Worm (Caenorhabditis elegans): ENCODE data around the gene fah-1.

The fah-1 gene

ce11 chrX:6448866-6449400 lies at the start of gene fah-1:
TSS of gene fah-1 (minus strand) at chrX:6448916.
- TF ChIP-seq klf-2 (GFP tag; conservative IDR thresholded peaks at IDR 0.05) (no peak), ztf-29 (GFP tag; IDR thresholded peaks at IDR 0.05) (no peak), T22C8.4 (GFP tag; IDR thresholded peaks at IDR 0.05) (no peak), med-1 (GFP tag; optimal IDR thresholded peaks at IDR 0.05; ENCODE audit: insufficient read depth) (no peak), ref-1 (GFP tag; conservative IDR thresholded peaks at IDR 0.05) (no peak), cog-1 (tag; optimal IDR thresholded peaks at IDR 0.05) (no peak), ztf-23 (GFP tag; IDR thresholded peaks at IDR 0.05) (no peak), flt-1 (GFP tag; IDR thresholded peaks at IDR 0.05) (no peak), tab-1 (GFP tag; IDR thresholded peaks at IDR 0.05) (no peak)

ce11 chrX:6484780-6485179 lies 36.1 kb upstream of the fah-1 start, which contains the start of gene gar-1:
TSS of gene gar-1 (minus strand) at chrX:6484880.
- TF ChIP-seq tab-1 (GFP tag; IDR thresholded peaks at IDR 0.05) (no peak), ztf-29 (GFP tag; IDR thresholded peaks at IDR 0.05) (no peak), cog-1 (tag; optimal IDR thresholded peaks at IDR 0.05) (no peak), klf-2 (GFP tag; conservative IDR thresholded peaks at IDR 0.05) (no peak), T22C8.4 (GFP tag; IDR thresholded peaks at IDR 0.05) (no peak), flt-1 (GFP tag; IDR thresholded peaks at IDR 0.05) (no peak), med-1 (GFP tag; optimal IDR thresholded peaks at IDR 0.05; ENCODE audit: insufficient read depth) (no peak), ref-1 (GFP tag; conservative IDR thresholded peaks at IDR 0.05) (no peak)

DNA sequence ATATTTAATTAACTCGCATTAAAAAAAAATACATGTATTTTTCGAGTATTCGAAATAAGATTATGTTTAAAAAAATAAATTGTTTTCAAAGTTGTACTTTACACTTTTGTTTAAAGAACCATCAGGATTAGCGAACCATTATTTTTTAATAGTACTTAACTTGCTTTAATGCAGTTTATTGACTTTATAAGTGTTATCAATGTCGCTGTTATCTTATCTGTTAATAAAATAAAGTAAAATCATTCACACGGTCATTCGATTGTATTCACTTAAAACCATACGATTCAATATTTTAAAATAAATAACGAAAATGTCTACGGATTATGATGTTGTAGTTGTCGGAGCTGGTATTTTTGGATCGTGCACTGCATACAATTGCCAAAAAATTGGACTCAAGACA lies 27.8 kb upstream of the fah-1 start, which contains the start of gene C15B12.1:
TSS of gene C15B12.1 (plus strand) at position 271 of the 400 bp plus-strand sequence.
- no peak for TF ChIP-seq T22C8.4 (GFP tag; IDR thresholded peaks at IDR 0.05)
- no peak for TF ChIP-seq ztf-23 (GFP tag; IDR thresholded peaks at IDR 0.05)
- TF ChIP-seq tab-1 (GFP tag; IDR thresholded peaks at IDR 0.05) = no peak
- TF ChIP-seq ztf-29 (GFP tag; IDR thresholded peaks at IDR 0.05) = no peak
- TF ChIP-seq klf-2 (GFP tag; conservative IDR thresholded peaks at IDR 0.05) = no peak
- TF ChIP-seq flt-1 (GFP tag; IDR thresholded peaks at IDR 0.05) = no peak
- no peak for TF ChIP-seq ref-1 (GFP tag; conservative IDR thresholded peaks at IDR 0.05)
- TF ChIP-seq cog-1 (tag; optimal IDR thresholded peaks at IDR 0.05) = no peak
- TF ChIP-seq med-1 (GFP tag; optimal IDR thresholded peaks at IDR 0.05; ENCODE audit: insufficient read depth) = no peak

DNA sequence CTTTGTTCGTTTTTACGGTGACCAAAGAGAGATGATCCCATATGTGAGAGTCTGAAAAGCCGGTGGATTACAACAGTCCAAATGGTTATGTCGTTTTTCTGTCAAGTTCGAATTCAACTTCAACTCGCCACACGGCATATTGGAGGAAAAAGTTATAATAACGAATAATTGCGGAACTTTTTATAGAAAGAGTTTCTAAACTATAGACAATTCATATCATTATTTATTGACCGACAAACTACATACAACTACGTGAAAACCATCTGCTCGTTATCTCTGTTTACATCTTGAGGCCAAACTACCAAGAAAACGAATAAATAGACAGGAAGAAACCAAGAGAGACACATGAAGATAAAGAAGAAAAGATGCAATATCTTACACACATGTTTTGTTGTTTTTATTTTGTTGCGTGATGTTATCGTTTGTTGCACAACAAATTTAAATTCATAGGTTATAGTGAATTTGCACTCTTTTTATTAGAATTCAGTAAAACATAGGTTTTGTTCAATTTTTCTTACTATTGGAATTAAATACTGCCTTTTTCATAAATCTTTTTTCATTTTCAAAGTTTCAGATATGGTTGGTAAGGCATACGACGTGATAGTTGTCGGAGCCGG lies 25.1 kb upstream of the fah-1 start, which contains the start of the genes C15B12.4 and C15B12.8:
TSS of gene C15B12.4 (minus strand) at position 51 of the 617 bp plus-strand sequence.
TSS of gene C15B12.8 (plus strand) at position 567 of the 617 bp plus-strand sequence.
- TF ChIP-seq cog-1 (tag; optimal IDR thresholded peaks at IDR 0.05) (no peak), flt-1 (GFP tag; IDR thresholded peaks at IDR 0.05) (no peak), ztf-29 (GFP tag; IDR thresholded peaks at IDR 0.05) (no peak), tab-1 (GFP tag; IDR thresholded peaks at IDR 0.05) (no peak), T22C8.4 (GFP tag; IDR thresholded peaks at IDR 0.05) (no peak)

DNA sequence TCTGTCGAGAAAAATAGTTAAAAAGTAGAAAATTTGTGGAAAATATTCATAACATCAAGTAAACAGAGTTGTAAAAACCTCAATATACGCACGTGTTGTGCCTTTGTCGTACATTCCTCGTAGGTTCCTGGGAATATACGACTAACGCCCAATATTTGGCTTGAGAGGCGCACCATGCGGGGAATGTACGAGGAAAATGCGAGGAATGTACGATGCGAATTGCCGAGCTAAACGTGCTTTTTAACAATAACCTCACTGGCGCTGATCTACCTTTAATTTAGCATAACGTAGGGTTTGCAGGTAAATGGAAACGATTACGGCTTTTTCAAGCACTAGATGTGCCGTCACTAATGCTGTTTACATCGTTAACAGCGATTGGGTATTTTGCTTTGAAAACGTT lies 19.8 kb upstream of the fah-1 start, which contains the start of gene C15B12.9:
TSS of gene C15B12.9 (plus strand) at position 301 of the 400 bp plus-strand sequence.
- no peak for TF ChIP-seq ztf-23 (GFP tag; IDR thresholded peaks at IDR 0.05)
- TF ChIP-seq tab-1 (GFP tag; IDR thresholded peaks at IDR 0.05) = no peak

DNA sequence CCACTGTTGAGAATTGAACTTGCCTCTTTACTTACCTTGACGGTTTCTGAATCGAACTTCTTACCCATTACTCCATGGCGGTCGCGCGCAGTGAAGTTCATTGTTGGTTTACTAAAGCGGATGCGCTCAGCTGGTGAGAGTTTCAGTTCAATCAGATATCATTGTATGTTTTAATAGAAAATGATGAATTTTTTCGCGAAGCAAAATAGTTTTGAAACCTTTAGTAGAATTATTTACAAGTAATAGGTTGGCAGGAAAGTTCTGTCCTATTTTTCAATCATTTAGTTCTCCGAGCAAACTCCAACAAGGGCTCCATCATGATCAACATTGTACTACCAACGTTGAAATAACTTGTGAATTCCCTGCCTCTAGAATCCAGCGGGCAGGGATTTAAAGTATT lies 18.7 kb upstream of the fah-1 start, which contains the start of gene C15B12.3:
TSS of gene C15B12.3 (minus strand) at position 101 of the 400 bp plus-strand sequence.
- no peak for TF ChIP-seq med-1 (GFP tag; optimal IDR thresholded peaks at IDR 0.05; ENCODE audit: insufficient read depth)
- TF ChIP-seq ztf-23 (GFP tag; IDR thresholded peaks at IDR 0.05) = no peak
- no peak for TF ChIP-seq flt-1 (GFP tag; IDR thresholded peaks at IDR 0.05)
- no peak for TF ChIP-seq ref-1 (GFP tag; conservative IDR thresholded peaks at IDR 0.05)
- TF ChIP-seq cog-1 (tag; optimal IDR thresholded peaks at IDR 0.05) = no peak
- TF ChIP-seq T22C8.4 (GFP tag; IDR thresholded peaks at IDR 0.05) = no peak
- no peak for TF ChIP-seq tab-1 (GFP tag; IDR thresholded peaks at IDR 0.05)
- no peak for TF ChIP-seq ztf-29 (GFP tag; IDR thresholded peaks at IDR 0.05)
- no peak for TF ChIP-seq klf-2 (GFP tag; conservative IDR thresholded peaks at IDR 0.05)

- no peak for TF ChIP-seq tab-1 (GFP tag; IDR thresholded peaks at IDR 0.05)
- TF ChIP-seq cog-1 (tag; optimal IDR thresholded peaks at IDR 0.05) = no peak
- TF ChIP-seq med-1 (GFP tag; optimal IDR thresholded peaks at IDR 0.05; ENCODE audit: insufficient read depth) = no peak
- no peak for TF ChIP-seq klf-2 (GFP tag; conservative IDR thresholded peaks at IDR 0.05)
- no peak for TF ChIP-seq T22C8.4 (GFP tag; IDR thresholded peaks at IDR 0.05)
- TF ChIP-seq ztf-29 (GFP tag; IDR thresholded peaks at IDR 0.05) = no peak
- no peak for TF ChIP-seq flt-1 (GFP tag; IDR thresholded peaks at IDR 0.05)
- TF ChIP-seq ztf-23 (GFP tag; IDR thresholded peaks at IDR 0.05) = no peak
- no peak for TF ChIP-seq ref-1 (GFP tag; conservative IDR thresholded peaks at IDR 0.05)
Observed at ce11 chrX:6462995-6463462, 14.3 kb upstream of the fah-1 start, which contains the start of gene C15B12.2. TSS of gene C15B12.2 (plus strand) at chrX:6463412.

DNA sequence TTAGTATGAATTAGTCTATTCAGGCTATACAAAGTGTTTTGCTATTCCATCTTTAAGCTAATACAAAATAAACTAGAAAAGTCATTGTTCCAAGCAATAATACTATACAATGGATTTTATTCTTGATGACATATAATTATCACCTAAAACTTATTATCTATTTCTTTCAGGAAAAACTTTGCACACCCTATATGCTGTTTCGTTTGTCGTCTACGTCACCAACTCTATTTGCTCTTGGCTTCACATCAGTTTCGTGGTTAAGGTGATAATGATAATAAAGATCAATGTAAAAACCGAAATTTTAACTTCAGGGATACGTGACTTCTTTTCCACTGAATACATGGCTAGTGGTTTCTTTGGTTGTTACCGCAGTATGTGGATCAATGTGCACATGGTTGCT lies 13.8 kb upstream of the fah-1 start:
- no peak for TF ChIP-seq tab-1 (GFP tag; IDR thresholded peaks at IDR 0.05)

DNA sequence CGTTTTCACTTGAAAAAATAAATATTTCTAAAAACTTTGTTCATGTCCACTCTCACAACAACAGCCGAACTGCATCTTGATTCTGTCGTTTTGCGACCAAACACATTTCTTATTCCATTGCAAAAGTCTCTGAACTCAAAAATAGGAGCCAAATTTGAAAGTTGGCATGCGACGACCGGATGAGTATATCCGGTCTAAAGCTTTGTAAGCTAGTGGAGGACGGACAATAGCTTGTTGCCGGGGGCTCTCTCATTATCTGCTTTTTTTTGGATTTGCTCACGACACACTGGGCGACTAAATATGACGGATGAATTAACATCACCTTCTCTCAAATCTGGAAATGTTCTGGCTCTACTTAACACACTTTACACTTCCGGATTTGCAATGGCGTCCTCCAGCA lies 13.0 kb upstream of the fah-1 start, which contains the start of gene K04E7.1:
TSS of gene K04E7.1 (plus strand) at position 301 of the 400 bp plus-strand sequence.
- TF ChIP-seq ref-1 (GFP tag; conservative IDR thresholded peaks at IDR 0.05) = no peak
- no peak for TF ChIP-seq cog-1 (tag; optimal IDR thresholded peaks at IDR 0.05)
- no peak for TF ChIP-seq ztf-29 (GFP tag; IDR thresholded peaks at IDR 0.05)
- TF ChIP-seq tab-1 (GFP tag; IDR thresholded peaks at IDR 0.05) = no peak
- no peak for TF ChIP-seq klf-2 (GFP tag; conservative IDR thresholded peaks at IDR 0.05)
- no peak for TF ChIP-seq T22C8.4 (GFP tag; IDR thresholded peaks at IDR 0.05)
- no peak for TF ChIP-seq flt-1 (GFP tag; IDR thresholded peaks at IDR 0.05)
- TF ChIP-seq ztf-23 (GFP tag; IDR thresholded peaks at IDR 0.05) = no peak
- TF ChIP-seq med-1 (GFP tag; optimal IDR thresholded peaks at IDR 0.05; ENCODE audit: insufficient read depth) = no peak

- TF ChIP-seq T22C8.4 (GFP tag; IDR thresholded peaks at IDR 0.05) = no peak
- TF ChIP-seq tab-1 (GFP tag; IDR thresholded peaks at IDR 0.05) = no peak
- TF ChIP-seq ztf-29 (GFP tag; IDR thresholded peaks at IDR 0.05) = no peak
- TF ChIP-seq med-1 (GFP tag; optimal IDR thresholded peaks at IDR 0.05; ENCODE audit: insufficient read depth) = no peak
- no peak for TF ChIP-seq flt-1 (GFP tag; IDR thresholded peaks at IDR 0.05)
- TF ChIP-seq klf-2 (GFP tag; conservative IDR thresholded peaks at IDR 0.05) = no peak
- no peak for TF ChIP-seq ztf-23 (GFP tag; IDR thresholded peaks at IDR 0.05)
- no peak for TF ChIP-seq cog-1 (tag; optimal IDR thresholded peaks at IDR 0.05)
- TF ChIP-seq ref-1 (GFP tag; conservative IDR thresholded peaks at IDR 0.05) = no peak
Observed at ce11 chrX:6460123-6460522, 11.4 kb upstream of the fah-1 start.
